Fruit fly (Drosophila melanogaster) whole organism, embryonic: ENCODE data around the gene CG5191.

Source experiments
- BEAF-32 ChIP-seq: fragments of 200-800 bp; sonication (Bioruptor generic); optimal IDR thresholded peaks from 3 replicates; lab custom pipeline; 2017; ENCODE audit warnings: missing biosample characterization, missing genetic modification characterization, mild to moderate bottlenecking, moderate library complexity, missing genetic modification reagents
- CG1024 ChIP-seq: fragments of 200-800 bp; sonication (Bioruptor generic); IDR thresholded peaks from 2 replicates; pipeline ENCODE4 v1.3.6; 2022; ENCODE audit warnings: missing biosample characterization, missing genetic modification characterization
- CG10366 ChIP-seq: fragments of 200-800 bp; sonication (Bioruptor generic); IDR thresholded peaks from 2 replicates; pipeline ENCODE4 v1.3.6; 2022; ENCODE audit warnings: missing biosample characterization, missing genetic modification characterization
- CG10565 ChIP-seq: fragments of 200-800 bp; sonication (Bioruptor generic); optimal IDR thresholded peaks from 3 replicates; lab custom pipeline; 2016; ENCODE audit warnings: missing biosample characterization, mild to moderate bottlenecking, missing genetic modification characterization
- CG11398 ChIP-seq: fragments of 200-800 bp; sonication (Bioruptor generic); optimal IDR thresholded peaks from 2 replicates; lab custom pipeline; 2016; ENCODE audit warnings: missing biosample characterization, missing genetic modification characterization
- CG12299 ChIP-seq: fragments of 200-800 bp; sonication (Bioruptor generic); optimal IDR thresholded peaks from 2 replicates; lab custom pipeline; 2018; ENCODE audit warnings: missing biosample characterization, mild to moderate bottlenecking, missing genetic modification characterization
- CG13424 ChIP-seq: fragments of 200-800 bp; sonication (Bioruptor generic); optimal IDR thresholded peaks from 2 replicates; lab custom pipeline; 2019; ENCODE audit warnings: missing biosample characterization, mild to moderate bottlenecking, missing genetic modification characterization, moderate library complexity
- CG13624 ChIP-seq: fragments of 200-800 bp; sonication (Bioruptor generic); optimal IDR thresholded peaks from 2 replicates; lab custom pipeline; 2016; ENCODE audit warnings: missing biosample characterization, missing genetic modification characterization
- CG14667 ChIP-seq: fragments of 200-800 bp; sonication (Bioruptor generic); IDR thresholded peaks from 2 replicates; pipeline ENCODE4 v1.3.6; 2022; ENCODE audit warnings: missing biosample characterization, missing genetic modification characterization
- CG15479 ChIP-seq: fragments of 200-800 bp; sonication (Bioruptor generic); optimal IDR thresholded peaks from 3 replicates; lab custom pipeline; 2019; ENCODE audit warnings: missing biosample characterization, mild to moderate bottlenecking, missing genetic modification characterization, moderate library complexity
- CG1603 ChIP-seq: fragments of 200-800 bp; sonication (Bioruptor generic); optimal IDR thresholded peaks from 2 replicates; lab custom pipeline; 2019; ENCODE audit warnings: missing biosample characterization, mild to moderate bottlenecking, missing genetic modification characterization, moderate library complexity
- CG16779 ChIP-seq: fragments of 200-800 bp; sonication (Bioruptor generic); IDR thresholded peaks from 2 replicates; pipeline ENCODE4 v1.3.6; 2022; ENCODE audit warnings: missing biosample characterization, missing genetic modification characterization
- CG16863 ChIP-seq: fragments of 200-800 bp; sonication (Bioruptor generic); optimal IDR thresholded peaks from 3 replicates; lab custom pipeline; 2016; ENCODE audit warnings: missing biosample characterization, missing genetic modification characterization
- CG17829 ChIP-seq: fragments of 200-800 bp; optimal IDR thresholded peaks from 2 replicates; lab custom pipeline; 2019; ENCODE audit warnings: missing biosample characterization, mild to moderate bottlenecking, missing genetic modification characterization, moderate library complexity
- CG30431 ChIP-seq: fragments of 200-800 bp; sonication (Bioruptor generic); optimal IDR thresholded peaks from 2 replicates; lab custom pipeline; 2017; ENCODE audit warnings: missing biosample characterization, missing genetic modification characterization
- CG31441 ChIP-seq: fragments of 200-800 bp; sonication (Bioruptor generic); IDR thresholded peaks from 2 replicates; pipeline ENCODE4 v1.3.6; 2022; ENCODE audit warnings: missing biosample characterization, missing genetic modification characterization
- CG33213 ChIP-seq: fragments of 200-800 bp; sonication (Bioruptor generic); optimal IDR thresholded peaks from 3 replicates; lab custom pipeline; 2016; ENCODE audit warnings: missing biosample characterization, missing genetic modification characterization
- CG4707 ChIP-seq: fragments of 200-800 bp; sonication (Bioruptor generic); optimal IDR thresholded peaks from 2 replicates; lab custom pipeline; 2018; ENCODE audit warnings: missing biosample characterization, mild to moderate bottlenecking, missing genetic modification characterization, moderate library complexity
- CG4820 ChIP-seq: fragments of 200-800 bp; sonication (Bioruptor generic); optimal IDR thresholded peaks from 3 replicates; lab custom pipeline; 2016; ENCODE audit warnings: missing biosample characterization, missing genetic modification characterization
- CG5180 ChIP-seq: fragments of 200-800 bp; sonication (Bioruptor generic); optimal IDR thresholded peaks from 3 replicates; lab custom pipeline; 2017; ENCODE audit warnings: missing biosample characterization, missing genetic modification characterization, mild to moderate bottlenecking, moderate library complexity, missing genetic modification reagents
- CG7786 ChIP-seq: fragments of 200-800 bp; sonication (Bioruptor generic); optimal IDR thresholded peaks from 2 replicates; lab custom pipeline; 2016; ENCODE audit warnings: missing biosample characterization, missing genetic modification characterization
- CG8290 ChIP-seq, 3 experiments: fragments of 200-800 bp; sonication (Bioruptor generic); optimal IDR thresholded peaks; 2 replicates each; lab custom pipeline; 2016 to 2019; ENCODE audit warnings: missing biosample characterization in 3 of 3, missing genetic modification characterization in 3 of 3, mild to moderate bottlenecking in 2 of 3, moderate library complexity in 1 of 3
- CG8478 ChIP-seq: fragments of >200 bp; optimal IDR thresholded peaks from 2 replicates; lab custom pipeline; 2018
- CG9932 ChIP-seq: fragments of 200-800 bp; sonication (Bioruptor generic); IDR thresholded peaks from 2 replicates; pipeline ENCODE4 v1.3.6; 2022; ENCODE audit warnings: missing biosample characterization, missing genetic modification characterization
- CrebB ChIP-seq: fragments of 200-800 bp; sonication (Bioruptor generic); optimal IDR thresholded peaks from 3 replicates; lab custom pipeline; 2018; ENCODE audit warnings: missing biosample characterization, mild to moderate bottlenecking, missing genetic modification characterization
- Dbx ChIP-seq: fragments of 200-800 bp; sonication (Bioruptor generic); IDR thresholded peaks from 3 replicates; pipeline ENCODE4 v1.3.6; 2022; ENCODE audit warnings: missing biosample characterization, missing genetic modification characterization
- Dll ChIP-seq: fragments of 200-800 bp; sonication (Bioruptor generic); IDR thresholded peaks from 4 replicates; pipeline ENCODE4 v1.3.6; 2022; ENCODE audit warnings: missing biosample characterization, missing genetic modification characterization; ENCODE audit not compliant: partially characterized antibody
- Fer1 ChIP-seq: fragments of 200-800 bp; sonication (Bioruptor generic); optimal IDR thresholded peaks from 2 replicates; lab custom pipeline; 2017; ENCODE audit warnings: missing biosample characterization, mild to moderate bottlenecking, missing genetic modification characterization
- Hey ChIP-seq: fragments of 200-800 bp; sonication (Bioruptor generic); optimal IDR thresholded peaks from 3 replicates; lab custom pipeline; 2018; ENCODE audit warnings: missing biosample characterization, mild to moderate bottlenecking, missing genetic modification characterization
- Hr51 ChIP-seq, 2 experiments: fragments of 200-800 bp; sonication (Bioruptor generic); optimal IDR thresholded peaks; 2 replicates in 1 of 2; 3 replicates in 1 of 2; lab custom pipeline; 2016 to 2018; ENCODE audit warnings: missing biosample characterization in 2 of 2, missing genetic modification characterization in 2 of 2, mild to moderate bottlenecking in 1 of 2, moderate library complexity in 1 of 2
- Meics ChIP-seq: fragments of 200-800 bp; sonication (Bioruptor generic); optimal IDR thresholded peaks from 2 replicates; lab custom pipeline; 2017; ENCODE audit warnings: missing biosample characterization, mild to moderate bottlenecking, missing genetic modification characterization
- NC2α ChIP-seq: fragments of 200-800 bp; sonication (Bioruptor generic); optimal IDR thresholded peaks from 2 replicates; lab custom pipeline; 2016; ENCODE audit warnings: missing biosample characterization, missing genetic modification characterization
- Taf1 ChIP-seq: fragments of 200-800 bp; sonication (Bioruptor generic); IDR thresholded peaks from 2 replicates; pipeline ENCODE4 v1.3.6; 2022; ENCODE audit warnings: missing biosample characterization, missing genetic modification characterization
- ac ChIP-seq: fragments of 200-800 bp; sonication (Bioruptor generic); optimal IDR thresholded peaks from 3 replicates; lab custom pipeline; 2017; ENCODE audit warnings: missing biosample characterization, mild to moderate bottlenecking, missing genetic modification characterization
- al ChIP-seq: fragments of 200-800 bp; sonication (Bioruptor generic); IDR thresholded peaks from 2 replicates; pipeline ENCODE4 v1.3.6; 2022; ENCODE audit warnings: missing biosample characterization, missing genetic modification characterization
- ara ChIP-seq: fragments of 200-800 bp; sonication (Bioruptor generic); IDR thresholded peaks from 2 replicates; pipeline ENCODE4 v1.3.6; 2022; ENCODE audit warnings: missing biosample characterization, missing genetic modification characterization
- az2 ChIP-seq: fragments of 200-800 bp; sonication (Bioruptor generic); optimal IDR thresholded peaks from 3 replicates; lab custom pipeline; 2016; ENCODE audit warnings: missing biosample characterization, missing genetic modification characterization
- bab2 ChIP-seq: fragments of 200-800 bp; sonication (Bioruptor generic); optimal IDR thresholded peaks from 2 replicates; lab custom pipeline; 2016; ENCODE audit warnings: missing biosample characterization, missing genetic modification characterization
- chinmo ChIP-seq: fragments of 200-800 bp; sonication (Bioruptor generic); IDR thresholded peaks from 4 replicates; pipeline ENCODE4 v1.3.6; 2022; ENCODE audit warnings: missing biosample characterization, missing genetic modification characterization; ENCODE audit not compliant: partially characterized antibody
- crc ChIP-seq: fragments of 200-800 bp; sonication (Bioruptor generic); optimal IDR thresholded peaks from 2 replicates; lab custom pipeline; 2016; ENCODE audit warnings: missing biosample characterization, missing genetic modification characterization
- da ChIP-seq: fragments of 200-800 bp; sonication (Bioruptor generic); optimal IDR thresholded peaks from 2 replicates; lab custom pipeline; 2016; ENCODE audit warnings: missing biosample characterization, missing genetic modification characterization
- fd102C ChIP-seq: fragments of 200-800 bp; sonication (Bioruptor generic); optimal IDR thresholded peaks from 2 replicates; lab custom pipeline; 2018; ENCODE audit warnings: missing biosample characterization, mild to moderate bottlenecking, missing genetic modification characterization, moderate library complexity
- gcm ChIP-seq: fragments of 200-800 bp; sonication (Bioruptor generic); optimal IDR thresholded peaks from 2 replicates; lab custom pipeline; 2019; ENCODE audit warnings: missing biosample characterization, mild to moderate bottlenecking, missing genetic modification characterization, moderate library complexity
- gt ChIP-seq: fragments of 200-800 bp; sonication (Bioruptor generic); IDR thresholded peaks from 2 replicates; pipeline ENCODE4 v1.3.6; 2022; ENCODE audit warnings: missing biosample characterization, missing genetic modification characterization
- insv ChIP-seq, 2 experiments: fragments of 200-800 bp; sonication (Bioruptor generic); optimal IDR thresholded peaks; 3 replicates each; lab custom pipeline; 2016 to 2018; ENCODE audit warnings: missing biosample characterization in 2 of 2, missing genetic modification characterization in 2 of 2
- nerfin-2 ChIP-seq: fragments of 200-800 bp; sonication (Bioruptor generic); IDR thresholded peaks from 2 replicates; pipeline ENCODE4 v1.3.6; 2022; ENCODE audit warnings: missing biosample characterization, missing genetic modification characterization; ENCODE audit not compliant: partially characterized antibody
- p53 ChIP-seq: fragments of 200-800 bp; sonication (Bioruptor generic); optimal IDR thresholded peaks from 2 replicates; lab custom pipeline; 2016; ENCODE audit warnings: missing biosample characterization, missing genetic modification characterization
- sd ChIP-seq: fragments of 200-800 bp; sonication (Bioruptor generic); optimal IDR thresholded peaks from 3 replicates; lab custom pipeline; 2018; ENCODE audit warnings: missing biosample characterization, mild to moderate bottlenecking, missing genetic modification characterization, moderate library complexity
- stc ChIP-seq: fragments of 200-800 bp; sonication (Bioruptor generic); IDR thresholded peaks from 2 replicates; pipeline ENCODE4 v1.3.6; 2022; ENCODE audit warnings: missing biosample characterization, missing genetic modification characterization
- vfl ChIP-seq: fragments of 200-800 bp; sonication (Bioruptor generic); optimal IDR thresholded peaks from 2 replicates; lab custom pipeline; 2016; ENCODE audit warnings: missing biosample characterization, missing genetic modification characterization
- wor ChIP-seq: fragments of 200-800 bp; sonication (Bioruptor generic); IDR thresholded peaks from 2 replicates; pipeline ENCODE4 v1.3.6; 2022; ENCODE audit warnings: missing biosample characterization, missing genetic modification characterization
- zfh1 ChIP-seq: fragments of 200-800 bp; sonication (Bioruptor generic); IDR thresholded peaks from 3 replicates; pipeline ENCODE4 v1.3.6; 2022; ENCODE audit warnings: missing biosample characterization, missing genetic modification characterization

Gene CG5191

dm6 chr3R:20555023-20555422 lies 5.6 kb upstream of the CG5191 start (continued):
- no peak for TF ChIP-seq chinmo (GFP tag; lab: Robert Waterston, UW)
- TF ChIP-seq CG12299 (tag; lab: Kevin White, UChicago) = no peak
- no peak for TF ChIP-seq gt
- no peak for TF ChIP-seq sd (tag; lab: Kevin White, UChicago)
- TF ChIP-seq CG1024 (GFP tag; lab: Robert Waterston, UW) = 0 out of 2 replicates have a peak, but pooled peaks have one; percentile 12
- TF ChIP-seq vfl (GFP tag; lab: Kevin White, UChicago) = no peak
- TF ChIP-seq ara = no peak
- TF ChIP-seq Dbx (GFP tag; lab: Robert Waterston, UW) = peak; percentile 69; the same call in 2 of the 3 replicates
- no peak for TF ChIP-seq CG30431
- TF ChIP-seq CG10366 (GFP tag; lab: Robert Waterston, UW) = no peak
- TF ChIP-seq Fer1 (GFP tag; lab: Kevin White, UChicago) = peak; percentile 74
- no peak for TF ChIP-seq CG8478 (lab: Kevin White, UChicago)
- TF ChIP-seq p53 (GFP tag; lab: Kevin White, UChicago) = no peak
- no peak for TF ChIP-seq CrebB (tag; lab: Kevin White, UChicago)
- TF ChIP-seq CG5180 (GFP tag; lab: Kevin White, UChicago) = peak; percentile 53
- TF ChIP-seq Taf1 = no peak
- peak; percentile 14 for TF ChIP-seq Meics (GFP tag; lab: Kevin White, UChicago)
- TF ChIP-seq wor (GFP tag; lab: Robert Waterston, UW) = no peak
- TF ChIP-seq CG33213 (GFP tag; lab: Kevin White, UChicago) = no peak
- no peak for TF ChIP-seq fd102C
- TF ChIP-seq CG16863 (GFP tag; lab: Kevin White, UChicago) = no peak
- peak; percentile 53; the same call in 1 of the 2 replicates for TF ChIP-seq al (GFP tag; lab: Robert Waterston, UW)
- TF ChIP-seq CG9932 = peak; percentile 60
- TF ChIP-seq Dll (GFP tag; lab: Robert Waterston, UW) = no peak
- no peak for TF ChIP-seq BEAF-32
- peak; percentile 17 for TF ChIP-seq gcm (GFP tag; lab: Kevin White, UChicago)
- TF ChIP-seq CG4820 (GFP tag; lab: Kevin White, UChicago) = peak; percentile 35
- no peak; the same call in 1 of the 2 replicates for TF ChIP-seq CG14667 (GFP tag; lab: Robert Waterston, UW)
- TF ChIP-seq insv (GFP tag; optimal IDR thresholded peaks at IDR 0.05; lab: Kevin White, UChicago) = no peak
- TF ChIP-seq zfh1 (GFP tag; lab: Robert Waterston, UW) = no peak
- no peak for TF ChIP-seq da
- no peak for TF ChIP-seq CG8290 (GFP tag; optimal IDR thresholded peaks at IDR 0.05; lab: Kevin White, UChicago)
- TF ChIP-seq CG8290 (tag; optimal IDR thresholded peaks at IDR 0.05; lab: Kevin White, UChicago) = no peak
- no peak for TF ChIP-seq CG13424
- no peak for TF ChIP-seq NC2α
- TF ChIP-seq CG16779 = no peak
- TF ChIP-seq CG17829 (tag; lab: Kevin White, UChicago) = peak; percentile 62
- TF ChIP-seq CG15479 (GFP tag; lab: Kevin White, UChicago) = no peak
- no peak for TF ChIP-seq Hr51 (GFP tag; optimal IDR thresholded peaks at IDR 0.05; lab: Kevin White, UChicago)
- TF ChIP-seq crc (GFP tag; lab: Kevin White, UChicago) = no peak
- TF ChIP-seq CG13624 (GFP tag; lab: Kevin White, UChicago) = peak; percentile 43
- TF ChIP-seq Hey (tag; lab: Kevin White, UChicago) = no peak
- TF ChIP-seq bab2 (GFP tag; lab: Kevin White, UChicago) = peak; percentile 32
- no peak for TF ChIP-seq CG10565 (GFP tag; lab: Kevin White, UChicago)
- no peak for TF ChIP-seq CG11398 (GFP tag; lab: Kevin White, UChicago)
- no peak for TF ChIP-seq ac (GFP tag; lab: Kevin White, UChicago)
- no peak for TF ChIP-seq CG1603 (tag; lab: Kevin White, UChicago)
- TF ChIP-seq stc (GFP tag; lab: Robert Waterston, UW) = peak; percentile 77
- peak; percentile 77 for TF ChIP-seq CG31441 (GFP tag; lab: Robert Waterston, UW)
- TF ChIP-seq CG7786 (GFP tag; lab: Kevin White, UChicago) = no peak
- TF ChIP-seq CG4707 (GFP tag; lab: Kevin White, UChicago) = no peak
- TF ChIP-seq nerfin-2 (GFP tag; lab: Robert Waterston, UW) = no peak
- no peak for TF ChIP-seq az2 (GFP tag; lab: Kevin White, UChicago)
